Worm (Caenorhabditis elegans) whole organism, L1 larva: ENCODE measurements around the gene srh-1.

Source experiments
- C04F5.9 ChIP-seq: sonication (generic microtip); optimal IDR thresholded peaks from 2 replicates; lab custom pipeline; 2016; ENCODE audit warnings: missing genetic modification characterization, missing compliant biosample characterization
- C16A3.4 ChIP-seq: fragments of 150-350 bp; optimal IDR thresholded peaks from 2 replicates; lab custom pipeline; 2014; ENCODE audit warnings: missing biosample characterization, missing genetic modification characterization
- aha-1 ChIP-seq: fragments of 150-350 bp; optimal IDR thresholded peaks from 2 replicates; lab custom pipeline; 2014; ENCODE audit warnings: missing biosample characterization, missing genetic modification characterization
- alr-1 ChIP-seq: fragments of 200-800 bp; sonication (Bioruptor generic); optimal IDR thresholded peaks from 2 replicates; lab custom pipeline; 2018; ENCODE audit warnings: borderline replicate concordance, mild to moderate bottlenecking, missing genetic modification characterization, missing compliant biosample characterization
- aly-2 ChIP-seq: fragments of 150-350 bp; optimal IDR thresholded peaks from 2 replicates; lab custom pipeline; 2014; ENCODE audit warnings: missing biosample characterization, missing genetic modification characterization
- blmp-1 ChIP-seq: fragments of 150-350 bp; optimal IDR thresholded peaks from 2 replicates; lab custom pipeline; 2014; ENCODE audit warnings: missing biosample characterization, missing genetic modification characterization
- ceh-8 ChIP-seq: fragments of 200-800 bp; sonication (Bioruptor generic); optimal IDR thresholded peaks from 2 replicates; lab custom pipeline; 2018; ENCODE audit warnings: mild to moderate bottlenecking, missing genetic modification characterization, moderate library complexity, missing compliant biosample characterization
- ceh-82 ChIP-seq, 3 experiments: fragments of 150-350 bp in 1 of 3; sonication (generic microtip) in 2 of 3; optimal IDR thresholded peaks; 2 replicates each; lab custom pipeline; 2014 to 2017; ENCODE audit warnings: missing biosample characterization in 3 of 3, missing genetic modification characterization in 3 of 3
- ceh-88 ChIP-seq: fragments of 200-800 bp; sonication (Bioruptor generic); IDR thresholded peaks from 2 replicates; pipeline ENCODE4 v1.3.6; 2022; ENCODE audit warnings: missing genetic modification characterization, missing compliant biosample characterization
- dsc-1 ChIP-seq: sonication (generic microtip); optimal IDR thresholded peaks from 2 replicates; lab custom pipeline; 2016; ENCODE audit warnings: mild to moderate bottlenecking, missing genetic modification characterization, missing compliant biosample characterization
- efl-1 ChIP-seq, 4 experiments: fragments of 150-350 bp; optimal IDR thresholded peaks in 3 of 4; peaks in 1 of 4; 1 replicate in 1 of 4; 2 replicates in 3 of 4; lab custom pipeline; 2014; ENCODE audit warnings: missing biosample characterization in 2 of 4, missing genetic modification characterization in 2 of 4, missing genetic modification reagents in 2 of 4
- egl-13 ChIP-seq: sonication (generic microtip); optimal IDR thresholded peaks from 2 replicates; lab custom pipeline; 2016; ENCODE audit warnings: missing genotype, missing genetic modification reagents, missing genetic modification characterization, missing compliant biosample characterization
- elt-2 ChIP-seq: sonication (generic microtip); optimal IDR thresholded peaks from 2 replicates; lab custom pipeline; 2016; ENCODE audit warnings: missing genetic modification characterization, mild to moderate bottlenecking, inconsistent platforms, missing compliant biosample characterization, missing genetic modification reagents
- fkh-4 ChIP-seq: sonication (generic microtip); optimal IDR thresholded peaks from 2 replicates; lab custom pipeline; 2016; ENCODE audit warnings: missing compliant biosample characterization, missing genetic modification characterization, borderline replicate concordance
- fkh-8 ChIP-seq: sonication (generic microtip); optimal IDR thresholded peaks from 2 replicates; lab custom pipeline; 2016; ENCODE audit warnings: mild to moderate bottlenecking, missing genetic modification characterization, missing compliant biosample characterization
- irx-1 ChIP-seq: sonication (generic microtip); optimal IDR thresholded peaks from 2 replicates; lab custom pipeline; 2016; ENCODE audit warnings: missing genetic modification characterization, missing compliant biosample characterization
- jun-1 ChIP-seq: fragments of 150-350 bp; optimal IDR thresholded peaks from 2 replicates; lab custom pipeline; 2014; ENCODE audit warnings: missing biosample characterization, missing genetic modification reagents, missing genetic modification characterization
- lin-14 ChIP-seq: fragments of 200-800 bp; sonication (Bioruptor generic); optimal IDR thresholded peaks from 2 replicates; lab custom pipeline; 2018; ENCODE audit warnings: mild to moderate bottlenecking, missing genetic modification characterization, moderate library complexity, missing compliant biosample characterization
- lin-35 ChIP-seq, 2 experiments: fragments of 150-350 bp; optimal IDR thresholded peaks; 2 replicates each; lab custom pipeline; 2014; ENCODE audit warnings: missing biosample characterization in 2 of 2, missing genetic modification characterization in 2 of 2, missing genetic modification reagents in 2 of 2
- lir-3 ChIP-seq: sonication (generic microtip); optimal IDR thresholded peaks from 2 replicates; lab custom pipeline; 2016; ENCODE audit warnings: mild to moderate bottlenecking, missing genetic modification characterization, moderate library complexity, missing compliant biosample characterization; ENCODE audit not compliant: poor library complexity
- lsy-2 ChIP-seq, 2 experiments: fragments of 150-350 bp; optimal IDR thresholded peaks; 2 replicates each; lab custom pipeline; 2014; ENCODE audit warnings: missing biosample characterization in 2 of 2, missing genetic modification characterization in 2 of 2
- mep-1 ChIP-seq: fragments of 150-350 bp; optimal IDR thresholded peaks from 2 replicates; lab custom pipeline; 2014; ENCODE audit warnings: missing biosample characterization, missing genetic modification characterization
- nhr-11 ChIP-seq: fragments of 150-350 bp; optimal IDR thresholded peaks from 2 replicates; lab custom pipeline; 2014; ENCODE audit warnings: missing biosample characterization, missing genetic modification characterization
- nhr-19 ChIP-seq: fragments of 200-800 bp; sonication (Bioruptor generic); conservative IDR thresholded peaks from 2 replicates; pipeline ENCODE4 v1.3.6; 2022; ENCODE audit warnings: missing genetic modification characterization, missing compliant biosample characterization
- nhr-20 ChIP-seq: sonication (generic microtip); optimal IDR thresholded peaks from 2 replicates; lab custom pipeline; 2016; ENCODE audit warnings: mild to moderate bottlenecking, missing genetic modification characterization, missing compliant biosample characterization
- nhr-47 ChIP-seq: sonication (generic microtip); optimal IDR thresholded peaks from 2 replicates; lab custom pipeline; 2016; ENCODE audit warnings: mild to moderate bottlenecking, missing genetic modification characterization, moderate library complexity, missing compliant biosample characterization
- nhr-71 ChIP-seq: sonication (generic microtip); optimal IDR thresholded peaks from 2 replicates; lab custom pipeline; 2016; ENCODE audit warnings: mild to moderate bottlenecking, missing genetic modification characterization, moderate library complexity, missing compliant biosample characterization
- nhr-84 ChIP-seq: sonication (generic microtip); optimal IDR thresholded peaks from 2 replicates; lab custom pipeline; 2017; ENCODE audit warnings: missing biosample characterization, missing genetic modification characterization
- nhr-85 ChIP-seq: sonication (generic microtip); peaks from one replicate; lab custom pipeline; 2016; ENCODE audit warnings: missing genetic modification characterization, inconsistent platforms, missing compliant biosample characterization
- nhr-90 ChIP-seq: sonication (generic microtip); optimal IDR thresholded peaks from 2 replicates; lab custom pipeline; 2016; ENCODE audit warnings: mild to moderate bottlenecking, missing genetic modification characterization, missing compliant biosample characterization; ENCODE audit not compliant: poor library complexity
- pag-3 ChIP-seq: sonication (generic microtip); optimal IDR thresholded peaks from 2 replicates; lab custom pipeline; 2017; ENCODE audit warnings: missing genetic modification characterization, mild to moderate bottlenecking, missing compliant biosample characterization, antibody characterized with exemption, borderline replicate concordance; ENCODE audit not compliant: insufficient read depth
- pax-3 ChIP-seq: fragments of 200-800 bp; sonication (Bioruptor generic); optimal IDR thresholded peaks from 2 replicates; lab custom pipeline; 2018; ENCODE audit warnings: mild to moderate bottlenecking, missing genetic modification characterization, moderate library complexity, missing compliant biosample characterization
- rnt-1 ChIP-seq: sonication (generic microtip); optimal IDR thresholded peaks from 2 replicates; lab custom pipeline; 2016; ENCODE audit warnings: mild to moderate bottlenecking, missing genetic modification characterization, moderate library complexity, missing compliant biosample characterization
- skn-1 ChIP-seq: fragments of 150-350 bp; optimal IDR thresholded peaks from 2 replicates; lab custom pipeline; 2014; ENCODE audit warnings: missing biosample characterization, missing genetic modification characterization
- snu-23 ChIP-seq: sonication (generic microtip); optimal IDR thresholded peaks from 2 replicates; lab custom pipeline; 2016; ENCODE audit warnings: missing genetic modification characterization, missing compliant biosample characterization
- sptf-1 ChIP-seq: fragments of 150-350 bp; optimal IDR thresholded peaks from 2 replicates; lab custom pipeline; 2014; ENCODE audit warnings: missing biosample characterization, missing genetic modification characterization
- swsn-7 ChIP-seq: sonication (generic microtip); optimal IDR thresholded peaks from 2 replicates; lab custom pipeline; 2016; ENCODE audit warnings: missing genetic modification characterization, missing compliant biosample characterization
- tbx-2 ChIP-seq: sonication (generic microtip); optimal IDR thresholded peaks from 2 replicates; lab custom pipeline; 2016; ENCODE audit warnings: missing genetic modification characterization, missing compliant biosample characterization
- tlp-1 ChIP-seq: fragments of 150-350 bp; optimal IDR thresholded peaks from 2 replicates; lab custom pipeline; 2014; ENCODE audit warnings: missing biosample characterization, missing genetic modification characterization
- unc-130 ChIP-seq: fragments of 150-350 bp; optimal IDR thresholded peaks from 2 replicates; lab custom pipeline; 2017; ENCODE audit warnings: missing biosample characterization, missing genetic modification characterization, inconsistent platforms
- unc-98 ChIP-seq: fragments of 200-800 bp; sonication (Bioruptor generic); IDR thresholded peaks from 2 replicates; pipeline ENCODE4 v1.3.6; 2022; ENCODE audit warnings: missing genetic modification characterization, missing compliant biosample characterization
- xbp-1 ChIP-seq: sonication (generic microtip); optimal IDR thresholded peaks from 2 replicates; lab custom pipeline; 2016; ENCODE audit warnings: missing genetic modification characterization, missing compliant biosample characterization
- zag-1 ChIP-seq: fragments of 150-350 bp; optimal IDR thresholded peaks from 2 replicates; lab custom pipeline; 2014; ENCODE audit warnings: missing biosample characterization, missing genetic modification characterization
- ztf-11 ChIP-seq, 2 experiments: sonication (generic microtip); optimal IDR thresholded peaks; 2 replicates each; lab custom pipeline; 2016 to 2017; ENCODE audit warnings: missing genetic modification characterization in 2 of 2, missing biosample characterization in 1 of 2, missing compliant biosample characterization in 1 of 2

The srh-1 gene

DNA sequence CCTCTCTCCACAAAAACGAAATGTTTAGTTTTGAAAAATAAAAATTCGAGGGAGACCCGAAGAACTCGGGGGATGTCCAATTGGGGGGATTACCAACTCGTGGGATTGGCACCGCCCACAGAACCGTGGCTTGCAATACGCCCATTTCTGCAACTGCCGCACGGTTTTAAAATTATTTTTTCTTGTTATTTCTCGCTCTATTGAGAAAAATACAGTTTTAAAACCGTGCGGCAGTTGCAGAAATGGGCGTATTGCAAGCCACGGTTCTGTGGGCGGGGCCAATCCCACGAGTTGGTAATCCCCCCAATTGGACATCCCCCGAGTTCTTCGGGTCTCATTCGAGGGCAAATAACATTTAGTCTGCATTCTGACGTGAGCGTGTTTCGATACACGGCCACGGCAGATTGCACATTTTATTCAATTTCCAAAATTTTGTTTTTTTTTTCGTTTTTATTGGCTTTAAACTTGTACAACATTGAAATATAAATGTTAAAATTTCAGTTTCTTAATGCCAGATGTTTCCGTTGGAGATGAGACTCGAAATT, 19.3 kb downstream of the srh-1 start, which contains the start of the genes C55A6.1 and C55A6.10 (continued):
- TF ChIP-seq jun-1 = peak; percentile 30
- peak in 1 of 2 experiments; percentile 68 for TF ChIP-seq ztf-11 (tag; optimal IDR thresholded peaks at IDR 0.05; lab: Kevin White, UChicago)
- TF ChIP-seq swsn-7 (tag; lab: Kevin White, UChicago) = peak; percentile 79
- peak; percentile 66 for TF ChIP-seq lir-3 (tag; lab: Kevin White, UChicago)
- TF ChIP-seq elt-2 (tag; lab: Kevin White, UChicago) = peak; percentile 14
- TF ChIP-seq mep-1 (tag; lab: Kevin White, UChicago) = peak; percentile 74
- peak; percentile 44 for TF ChIP-seq ceh-8
- TF ChIP-seq ceh-88 (GFP tag; lab: Robert Waterston, UW) = peak; percentile 54; the same call in 1 of the 2 replicates
- TF ChIP-seq egl-13 (tag; lab: Kevin White, UChicago) = peak; percentile 52
- peak; percentile 84 for TF ChIP-seq nhr-85
- peak; percentile 82 for TF ChIP-seq nhr-20 (tag; lab: Kevin White, UChicago)
- TF ChIP-seq lin-35 (GFP tag; optimal IDR thresholded peaks at IDR 0.05; lab: Kevin White, UChicago) = peak; percentile 55 to 62
- peak; percentile 62 for TF ChIP-seq C16A3.4 (tag; lab: Kevin White, UChicago)
- peak; percentile 71 for TF ChIP-seq tbx-2 (tag; lab: Kevin White, UChicago)
- TF ChIP-seq ceh-82 (tag; optimal IDR thresholded peaks at IDR 0.05; lab: Kevin White, UChicago) = peak in 2 of 3 experiments; percentile 9 to 41
- TF ChIP-seq xbp-1 (tag; lab: Kevin White, UChicago) = peak; percentile 65
- TF ChIP-seq fkh-8 (tag; lab: Kevin White, UChicago) = peak; percentile 59
- TF ChIP-seq lsy-2 (tag; optimal IDR thresholded peaks at IDR 0.05; lab: Kevin White, UChicago) = peak; percentile 56 to 73
- peak; percentile 20 for TF ChIP-seq pax-3 (tag; lab: Kevin White, UChicago)
- TF ChIP-seq efl-1 (optimal IDR thresholded peaks at IDR 0.05; lab: Kevin White, UChicago) = peak; percentile 60 to 69
- TF ChIP-seq efl-1 (GFP tag; optimal IDR thresholded peaks at IDR 0.05 in 1 of 2; lab: Kevin White, UChicago) = peak; percentile 61 to 94

DNA sequence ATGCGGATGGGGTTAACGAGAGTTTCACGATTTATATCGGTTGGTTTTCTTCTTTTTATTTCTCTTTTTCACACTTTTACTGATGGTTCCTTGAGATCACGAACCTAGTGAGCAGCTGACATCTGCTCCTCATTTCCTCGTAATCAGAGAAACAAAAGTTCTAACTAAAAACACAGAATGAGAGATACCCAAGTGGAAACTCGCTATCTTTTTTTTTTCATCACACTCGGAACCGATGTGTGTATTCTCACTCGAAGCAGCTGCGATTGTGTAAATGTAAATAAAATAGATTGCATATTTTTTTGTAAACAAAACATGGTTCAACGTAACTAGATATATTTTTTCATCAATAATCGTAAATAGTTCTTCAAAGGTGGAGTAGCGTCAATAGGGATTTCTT, 20.7 kb downstream of the srh-1 start:
- peak; percentile 85 for TF ChIP-seq fkh-4 (tag; lab: Kevin White, UChicago)
- TF ChIP-seq lin-14 (GFP tag; lab: Kevin White, UChicago) = peak; percentile 88
- peak; percentile 40 for TF ChIP-seq snu-23 (GFP tag; lab: Kevin White, UChicago)
- TF ChIP-seq lsy-2 (tag; optimal IDR thresholded peaks at IDR 0.05; lab: Kevin White, UChicago) = peak; percentile 30 to 56
- peak; percentile 27 for TF ChIP-seq unc-130
- TF ChIP-seq mep-1 (tag; lab: Kevin White, UChicago) = peak; percentile 43
- peak; percentile 33 for TF ChIP-seq nhr-20 (tag; lab: Kevin White, UChicago)
- peak in 1 of 2 experiments; percentile 18 for TF ChIP-seq efl-1 (optimal IDR thresholded peaks at IDR 0.05; lab: Kevin White, UChicago)
- TF ChIP-seq efl-1 (GFP tag; optimal IDR thresholded peaks at IDR 0.05 in 1 of 2; lab: Kevin White, UChicago) = no peak
- TF ChIP-seq nhr-71 (tag; lab: Kevin White, UChicago) = peak; percentile 72
- peak; percentile 98 for TF ChIP-seq dsc-1 (tag; lab: Kevin White, UChicago)
- no peak for TF ChIP-seq zag-1 (tag; lab: Kevin White, UChicago)
- peak; percentile 61 for TF ChIP-seq rnt-1 (tag; lab: Kevin White, UChicago)
- TF ChIP-seq alr-1 (tag; lab: Kevin White, UChicago) = no peak
- no peak for TF ChIP-seq elt-2 (tag; lab: Kevin White, UChicago)
- peak; percentile 48 for TF ChIP-seq nhr-19 (GFP tag; lab: Robert Waterston, UW)

DNA sequence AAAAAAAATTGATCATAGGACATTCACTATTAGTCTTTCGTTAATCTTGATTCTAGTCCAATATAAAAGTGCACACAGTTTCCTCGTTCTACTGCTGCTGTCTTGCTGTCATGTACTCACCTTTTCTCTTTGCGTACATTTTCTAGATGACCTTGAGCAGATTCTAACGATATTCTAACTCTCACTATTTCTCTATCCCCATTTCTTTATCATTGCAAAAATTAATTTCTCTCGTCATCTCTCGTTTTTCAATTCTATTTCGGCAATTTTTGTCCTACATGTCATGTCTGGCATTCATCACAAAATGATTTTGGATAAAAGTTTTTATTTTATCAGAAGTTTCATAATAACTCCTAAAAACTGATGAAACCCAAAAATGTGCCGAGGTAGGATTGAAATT, 23.1 kb downstream of the srh-1 start, which contains the start of gene ttll-5:
ttll-5 (plus strand) TSS at position 288 of the 400 bp plus-strand sequence.
- TF ChIP-seq aha-1 (tag; lab: Kevin White, UChicago) = no peak
- no peak for TF ChIP-seq unc-98 (GFP tag; lab: Robert Waterston, UW)
- no peak for TF ChIP-seq nhr-47 (tag; lab: Kevin White, UChicago)
- peak; percentile 7 for TF ChIP-seq nhr-20 (tag; lab: Kevin White, UChicago)
- no peak for TF ChIP-seq sptf-1 (tag; lab: Kevin White, UChicago)
- TF ChIP-seq efl-1 (optimal IDR thresholded peaks at IDR 0.05; lab: Kevin White, UChicago) = no peak
- TF ChIP-seq efl-1 (GFP tag; optimal IDR thresholded peaks at IDR 0.05 in 1 of 2; lab: Kevin White, UChicago) = peak in 1 of 2 experiments; percentile 70
- TF ChIP-seq snu-23 (GFP tag; lab: Kevin White, UChicago) = peak; percentile 5
- no peak for TF ChIP-seq lin-35 (GFP tag; optimal IDR thresholded peaks at IDR 0.05; lab: Kevin White, UChicago)
- TF ChIP-seq blmp-1 (tag; lab: Kevin White, UChicago) = peak; percentile 62
- TF ChIP-seq pag-3 (tag; lab: Kevin White, UChicago) = peak; percentile 57
- peak; percentile 55 for TF ChIP-seq lin-14 (GFP tag; lab: Kevin White, UChicago)
- no peak for TF ChIP-seq swsn-7 (tag; lab: Kevin White, UChicago)
- no peak for TF ChIP-seq fkh-8 (tag; lab: Kevin White, UChicago)
- no peak for TF ChIP-seq tlp-1 (tag; lab: Kevin White, UChicago)
- no peak for TF ChIP-seq aly-2 (tag; lab: Kevin White, UChicago)
- TF ChIP-seq C04F5.9 (tag; lab: Kevin White, UChicago) = no peak
- no peak for TF ChIP-seq nhr-11
- no peak for TF ChIP-seq irx-1 (tag; lab: Kevin White, UChicago)
- TF ChIP-seq nhr-84 = no peak
- TF ChIP-seq skn-1 (tag; lab: Kevin White, UChicago) = peak; percentile 21
- TF ChIP-seq nhr-85 = peak; percentile 77
- TF ChIP-seq nhr-90 (tag; lab: Kevin White, UChicago) = no peak
